Worm (Caenorhabditis elegans) whole organism, early embryonic: ENCODE measurements around the gene fbxb-20.

ENCODE experiments used
- B0310.2 ChIP-seq: sonication (generic microtip); optimal IDR thresholded peaks from 2 replicates; lab custom pipeline; 2016; ENCODE audit warnings: mild to moderate bottlenecking, missing genetic modification characterization, missing compliant biosample characterization
- aly-1 ChIP-seq: sonication (generic microtip); optimal IDR thresholded peaks from 2 replicates; lab custom pipeline; 2016; ENCODE audit warnings: missing genetic modification characterization, missing compliant biosample characterization
- ama-1 ChIP-seq: fragments of 150-350 bp; optimal IDR thresholded peaks from 2 replicates; lab custom pipeline; 2014
- ceh-13 ChIP-seq: fragments of 200-800 bp; sonication (Bioruptor generic); optimal IDR thresholded peaks from 2 replicates; lab custom pipeline; 2018; ENCODE audit warnings: mild to moderate bottlenecking, missing genetic modification characterization, missing compliant biosample characterization
- ets-7 ChIP-seq: sonication (generic microtip); optimal IDR thresholded peaks from 2 replicates; lab custom pipeline; 2016; ENCODE audit warnings: missing genotype, missing genetic modification characterization, missing compliant biosample characterization
- flt-1 ChIP-seq: fragments of 200-800 bp; sonication (Bioruptor generic); IDR thresholded peaks from 2 replicates; pipeline ENCODE4 v1.3.6; 2022; ENCODE audit warnings: missing genetic modification characterization, missing compliant biosample characterization
- hmbx-1 ChIP-seq: sonication (generic microtip); optimal IDR thresholded peaks from 2 replicates; lab custom pipeline; 2016; ENCODE audit warnings: mild to moderate bottlenecking, missing genetic modification characterization, missing compliant biosample characterization
- hmg-4 ChIP-seq: fragments of 200-800 bp; sonication (Bioruptor generic); optimal IDR thresholded peaks from 2 replicates; lab custom pipeline; 2018; ENCODE audit warnings: mild to moderate bottlenecking, missing genetic modification characterization, missing compliant biosample characterization
- hnd-1 ChIP-seq: sonication (generic microtip); optimal IDR thresholded peaks from 2 replicates; lab custom pipeline; 2016; ENCODE audit warnings: missing genetic modification characterization, missing compliant biosample characterization
- pes-1 ChIP-seq: fragments of 200-800 bp; sonication (Bioruptor generic); IDR thresholded peaks from 2 replicates; pipeline ENCODE4 v1.3.6; 2022; ENCODE audit warnings: missing genetic modification reagents, missing genetic modification characterization, missing compliant biosample characterization
- sea-1 ChIP-seq: fragments of 200-800 bp; sonication (Bioruptor generic); conservative IDR thresholded peaks from 2 replicates; pipeline ENCODE4 v1.3.6; 2022; ENCODE audit warnings: missing genetic modification characterization, missing compliant biosample characterization
- tbx-11 ChIP-seq: fragments of 200-800 bp; sonication (Bioruptor generic); IDR thresholded peaks from 2 replicates; pipeline ENCODE4 v1.3.6; 2022; ENCODE audit warnings: missing genetic modification characterization, missing compliant biosample characterization
- tbx-37 ChIP-seq: fragments of 200-800 bp; sonication (Bioruptor generic); conservative IDR thresholded peaks from 2 replicates; pipeline ENCODE4 v1.3.6; 2022; ENCODE audit warnings: missing genetic modification reagents, missing genetic modification characterization, missing compliant biosample characterization
- tra-4 ChIP-seq: sonication (generic microtip); optimal IDR thresholded peaks from 2 replicates; lab custom pipeline; 2017; ENCODE audit warnings: missing genetic modification characterization, missing compliant biosample characterization

DNA sequence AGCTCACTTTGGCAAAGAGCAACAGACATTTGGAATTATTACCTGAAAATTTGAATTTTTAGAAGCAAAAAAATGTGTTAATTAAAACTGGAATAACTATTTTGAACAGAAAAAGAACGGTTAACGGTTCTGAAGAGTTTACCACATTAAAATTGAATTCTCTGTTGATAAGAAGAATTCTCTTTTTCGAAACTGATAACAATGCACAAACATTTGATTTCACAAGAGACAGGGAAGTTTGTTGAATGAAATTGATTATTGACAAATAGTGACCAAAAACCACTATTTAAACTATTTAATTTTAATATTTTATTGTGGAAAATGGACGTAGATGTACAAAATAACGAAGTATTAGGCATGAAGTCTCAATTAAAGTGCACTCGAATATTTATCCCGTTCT, 42.8 kb downstream of the fbxb-20 start:
- no peak for TF ChIP-seq ama-1
- no peak for TF ChIP-seq pes-1
- no peak for TF ChIP-seq tra-4 (tag; lab: Kevin White, UChicago)
- no peak for TF ChIP-seq hmg-4 (GFP tag; lab: Kevin White, UChicago)
- no peak for TF ChIP-seq tbx-37 (GFP tag; lab: Robert Waterston, UW)
- no peak for TF ChIP-seq sea-1 (GFP tag; lab: Robert Waterston, UW)
- TF ChIP-seq tbx-11 (GFP tag; lab: Robert Waterston, UW), result no peak
- TF ChIP-seq hnd-1, result no peak
- TF ChIP-seq ceh-13 (GFP tag; lab: Kevin White, UChicago), result no peak
- no peak for TF ChIP-seq flt-1 (GFP tag; lab: Robert Waterston, UW)
- TF ChIP-seq B0310.2 (tag; lab: Kevin White, UChicago), result no peak
- TF ChIP-seq aly-1 (tag; lab: Kevin White, UChicago), result no peak
- no peak for TF ChIP-seq ets-7 (tag; lab: Kevin White, UChicago)
- no peak for TF ChIP-seq hmbx-1
